Fruit fly (Drosophila melanogaster) whole organism, prepupa: ENCODE results near the gene CG43732.

Source experiments
- Blimp-1 ChIP-seq: fragments of 200-800 bp; sonication (Bioruptor generic); optimal IDR thresholded peaks from 3 replicates; lab custom pipeline; 2017; ENCODE audit warnings: missing biosample characterization, missing genetic modification characterization, mild to moderate bottlenecking, moderate library complexity, missing genetic modification reagents
- CG10631 ChIP-seq: fragments of 200-800 bp; sonication (Bioruptor generic); optimal IDR thresholded peaks from 2 replicates; lab custom pipeline; 2016; ENCODE audit warnings: missing biosample characterization, missing genetic modification characterization
- CG10669 ChIP-seq: fragments of 200-800 bp; sonication (Bioruptor generic); optimal IDR thresholded peaks from 3 replicates; lab custom pipeline; 2018; ENCODE audit warnings: missing biosample characterization, mild to moderate bottlenecking, missing genetic modification characterization, moderate library complexity
- CG11294 ChIP-seq: fragments of 200-800 bp; sonication (Bioruptor generic); IDR thresholded peaks from 2 replicates; pipeline ENCODE4 v1.3.6; 2022; ENCODE audit warnings: missing biosample characterization, missing genetic modification characterization
- CG11762 ChIP-seq: fragments of 200-800 bp; sonication (Bioruptor generic); optimal IDR thresholded peaks from 3 replicates; lab custom pipeline; 2016; ENCODE audit warnings: missing biosample characterization, missing genetic modification characterization; ENCODE audit not compliant: insufficient read depth
- CG11902 ChIP-seq: fragments of 200-800 bp; sonication (Bioruptor generic); optimal IDR thresholded peaks from 3 replicates; lab custom pipeline; 2016; ENCODE audit warnings: missing biosample characterization, missing genetic modification characterization
- CG15336 ChIP-seq: fragments of 200-800 bp; sonication (Bioruptor generic); IDR thresholded peaks from 2 replicates; pipeline ENCODE4 v1.3.6; 2022; ENCODE audit warnings: missing biosample characterization, missing genetic modification characterization
- CG16779 ChIP-seq: fragments of 200-800 bp; sonication (Bioruptor generic); optimal IDR thresholded peaks from 3 replicates; lab custom pipeline; 2017; ENCODE audit warnings: missing biosample characterization, mild to moderate bottlenecking, missing genetic modification characterization
- CG31627 ChIP-seq: fragments of 200-800 bp; sonication (Bioruptor generic); optimal IDR thresholded peaks from 3 replicates; lab custom pipeline; 2016; ENCODE audit warnings: missing biosample characterization, missing genetic modification characterization
- CG32006 ChIP-seq: fragments of 200-800 bp; sonication (Bioruptor generic); optimal IDR thresholded peaks from 3 replicates; lab custom pipeline; 2017; ENCODE audit warnings: missing biosample characterization, mild to moderate bottlenecking, missing genetic modification characterization
- CG34406 ChIP-seq: fragments of 200-800 bp; sonication (Bioruptor generic); optimal IDR thresholded peaks from 3 replicates; lab custom pipeline; 2016; ENCODE audit warnings: missing biosample characterization, missing genetic modification characterization
- CG3919 ChIP-seq: fragments of 200-800 bp; sonication (Bioruptor generic); optimal IDR thresholded peaks from 3 replicates; lab custom pipeline; 2016; ENCODE audit warnings: missing biosample characterization, missing genetic modification characterization
- CG4318 ChIP-seq: fragments of 200-800 bp; sonication (Bioruptor generic); optimal IDR thresholded peaks from 3 replicates; lab custom pipeline; 2017; ENCODE audit warnings: missing biosample characterization, mild to moderate bottlenecking, missing genetic modification characterization
- CG6163 ChIP-seq: fragments of 200-800 bp; sonication (Bioruptor generic); IDR thresholded peaks from 3 replicates; pipeline ENCODE4 v1.3.6; 2022; ENCODE audit warnings: missing biosample characterization, missing genetic modification characterization
- CG6276 ChIP-seq: fragments of 200-800 bp; sonication (Bioruptor generic); optimal IDR thresholded peaks from 2 replicates; lab custom pipeline; 2017; ENCODE audit warnings: missing biosample characterization, mild to moderate bottlenecking, missing genetic modification characterization
- CG6854 ChIP-seq: fragments of 200-800 bp; sonication (Bioruptor generic); optimal IDR thresholded peaks from 2 replicates; lab custom pipeline; 2017; ENCODE audit warnings: missing biosample characterization, mild to moderate bottlenecking, missing genetic modification characterization
- CG8319 ChIP-seq: fragments of 200-800 bp; sonication (Bioruptor generic); optimal IDR thresholded peaks from 3 replicates; lab custom pipeline; 2016; ENCODE audit warnings: missing biosample characterization, missing genetic modification characterization
- CG8632 ChIP-seq: fragments of 200-800 bp; sonication (Bioruptor generic); optimal IDR thresholded peaks from 3 replicates; lab custom pipeline; 2016; ENCODE audit warnings: missing biosample characterization, missing genetic modification characterization
- Eip78C ChIP-seq: fragments of 200-800 bp; sonication (Bioruptor generic); peaks from one replicate; lab custom pipeline; 2016; ENCODE audit warnings: missing biosample characterization, missing genetic modification characterization
- Ets21C ChIP-seq: fragments of 200-800 bp; sonication (Bioruptor generic); optimal IDR thresholded peaks from 3 replicates; lab custom pipeline; 2016; ENCODE audit warnings: missing biosample characterization, missing genetic modification characterization
- Ets96B ChIP-seq: fragments of 200-800 bp; optimal IDR thresholded peaks from 2 replicates; lab custom pipeline; 2019; ENCODE audit warnings: missing biosample characterization, mild to moderate bottlenecking, missing genetic modification characterization, moderate library complexity
- Gug ChIP-seq: fragments of 200-800 bp; sonication (Bioruptor generic); IDR thresholded peaks from 2 replicates; pipeline ENCODE4 v1.3.6; 2022; ENCODE audit warnings: missing biosample characterization, missing genetic modification characterization
- Hr38 ChIP-seq: sonication (Bioruptor generic); optimal IDR thresholded peaks from 2 replicates; lab custom pipeline; 2016; ENCODE audit warnings: missing biosample characterization, missing genetic modification characterization
- Hr39 ChIP-seq: fragments of 200-800 bp; sonication (Bioruptor generic); optimal IDR thresholded peaks from 2 replicates; lab custom pipeline; 2016; ENCODE audit warnings: missing biosample characterization, missing genetic modification characterization
- Hr4 ChIP-seq: fragments of 200-800 bp; sonication (Bioruptor generic); optimal IDR thresholded peaks from 3 replicates; lab custom pipeline; 2016; ENCODE audit warnings: missing biosample characterization, missing genetic modification characterization
- Lpt ChIP-seq: fragments of 200-800 bp; sonication (Bioruptor generic); optimal IDR thresholded peaks from 3 replicates; lab custom pipeline; 2016; ENCODE audit warnings: missing biosample characterization, missing genetic modification characterization
- Met ChIP-seq: fragments of 200-800 bp; sonication (Bioruptor generic); optimal IDR thresholded peaks from 3 replicates; lab custom pipeline; 2016; ENCODE audit warnings: missing biosample characterization, missing genetic modification characterization
- OdsH ChIP-seq: fragments of 200-800 bp; sonication (Bioruptor generic); optimal IDR thresholded peaks from 3 replicates; lab custom pipeline; 2016; ENCODE audit warnings: missing biosample characterization, missing genetic modification characterization
- Smox ChIP-seq: fragments of 200-800 bp; sonication (Bioruptor generic); optimal IDR thresholded peaks from 3 replicates; lab custom pipeline; 2016; ENCODE audit warnings: missing biosample characterization, missing genetic modification characterization
- Sox15 ChIP-seq: fragments of 200-800 bp; sonication (Bioruptor generic); optimal IDR thresholded peaks from 3 replicates; lab custom pipeline; 2016; ENCODE audit warnings: missing biosample characterization, missing genetic modification characterization
- achi ChIP-seq: fragments of 200-800 bp; sonication (Bioruptor generic); optimal IDR thresholded peaks from 3 replicates; lab custom pipeline; 2016; ENCODE audit warnings: missing biosample characterization, missing genetic modification characterization
- acj6 ChIP-seq: fragments of 200-800 bp; sonication (Bioruptor generic); optimal IDR thresholded peaks from 3 replicates; lab custom pipeline; 2016; ENCODE audit warnings: missing biosample characterization, missing genetic modification characterization
- dac ChIP-seq: fragments of 200-800 bp; sonication (Bioruptor generic); optimal IDR thresholded peaks from 2 replicates; lab custom pipeline; 2017; ENCODE audit warnings: missing biosample characterization, mild to moderate bottlenecking, missing genetic modification characterization
- eg ChIP-seq: fragments of 200-800 bp; sonication (Bioruptor generic); IDR thresholded peaks from 3 replicates; pipeline ENCODE4 v1.3.6; 2022; ENCODE audit warnings: missing biosample characterization, missing genetic modification characterization
- fd85E ChIP-seq: fragments of 200-800 bp; sonication (Bioruptor generic); optimal IDR thresholded peaks from 3 replicates; lab custom pipeline; 2016; ENCODE audit warnings: missing biosample characterization, missing genetic modification characterization
- fkh ChIP-seq: fragments of 200-800 bp; sonication (Bioruptor generic); optimal IDR thresholded peaks from 3 replicates; lab custom pipeline; 2017; ENCODE audit warnings: missing biosample characterization, mild to moderate bottlenecking, missing genetic modification characterization, moderate library complexity
- net ChIP-seq: fragments of 200-800 bp; sonication (Bioruptor generic); optimal IDR thresholded peaks from 3 replicates; lab custom pipeline; 2016; ENCODE audit warnings: missing biosample characterization, missing genetic modification characterization
- pdm3 ChIP-seq: fragments of 200-800 bp; sonication (Bioruptor generic); optimal IDR thresholded peaks from 3 replicates; lab custom pipeline; 2016; ENCODE audit warnings: missing biosample characterization, missing genetic modification characterization
- salr ChIP-seq, 2 experiments: fragments of 200-800 bp; sonication (Bioruptor generic); optimal IDR thresholded peaks; 3 replicates each; lab custom pipeline; 2016 to 2018; ENCODE audit warnings: missing biosample characterization in 2 of 2, missing genetic modification characterization in 2 of 2, mild to moderate bottlenecking in 1 of 2
- spab ChIP-seq: fragments of 200-800 bp; sonication (Bioruptor generic); optimal IDR thresholded peaks from 2 replicates; lab custom pipeline; 2017; ENCODE audit warnings: missing biosample characterization, mild to moderate bottlenecking, missing genetic modification characterization, missing genetic modification reagents
- ss ChIP-seq, 2 experiments: fragments of 200-800 bp; sonication (Bioruptor generic); optimal IDR thresholded peaks; 2 replicates in 1 of 2; 3 replicates in 1 of 2; lab custom pipeline; 2017 to 2018; ENCODE audit warnings: mild to moderate bottlenecking in 2 of 2, missing biosample characterization in 2 of 2, missing genetic modification characterization in 2 of 2, moderate library complexity in 1 of 2
- svp ChIP-seq: fragments of 200-800 bp; sonication (Bioruptor generic); peaks from one replicate; lab custom pipeline; 2016; ENCODE audit warnings: missing biosample characterization, missing genetic modification characterization
- topi ChIP-seq: fragments of 200-800 bp; sonication (Bioruptor generic); optimal IDR thresholded peaks from 3 replicates; lab custom pipeline; 2016; ENCODE audit warnings: missing biosample characterization, missing genetic modification characterization
- vri ChIP-seq: fragments of 200-800 bp; sonication (Bioruptor generic); optimal IDR thresholded peaks from 3 replicates; lab custom pipeline; 2016; ENCODE audit warnings: missing biosample characterization, mild to moderate bottlenecking, missing genetic modification characterization

The CG43732 gene

DNA sequence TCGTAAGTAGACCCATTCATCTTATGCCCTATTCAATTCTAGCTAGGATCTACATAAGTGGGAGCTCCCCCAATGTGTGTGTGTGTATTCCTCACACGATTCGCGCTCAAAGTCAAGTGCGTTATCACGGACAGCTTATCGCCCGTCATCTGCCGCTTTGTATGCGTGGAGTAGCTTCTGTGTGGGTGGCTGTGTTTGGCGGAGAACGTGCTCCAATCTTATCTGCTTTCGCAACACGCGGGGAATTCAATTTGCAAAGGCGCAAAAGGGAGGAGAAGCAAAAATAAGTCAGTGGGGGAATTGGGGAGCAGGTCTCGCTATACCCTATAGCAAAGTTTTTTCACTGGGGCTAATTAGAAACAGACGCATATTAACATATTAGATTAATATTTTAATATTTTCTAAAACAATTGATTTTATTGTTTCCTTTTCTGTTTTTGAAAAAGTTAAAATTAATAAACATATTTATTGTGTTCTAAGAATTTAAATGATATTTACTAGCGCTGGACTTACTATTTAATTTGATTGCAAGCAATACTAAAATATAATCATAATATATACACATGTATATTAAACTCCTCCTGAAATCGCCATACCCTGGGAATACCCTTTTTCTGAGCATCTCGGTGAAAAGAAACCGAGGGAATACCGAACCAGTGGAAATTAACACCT is 35.3 kb downstream of the CG43732 start (continued):
- peak; percentile 81 for TF ChIP-seq Sox15 (GFP tag; lab: Kevin White, UChicago)
- TF ChIP-seq CG32006 (GFP tag; lab: Kevin White, UChicago) = peak; percentile 86
- TF ChIP-seq Blimp-1 (GFP tag; lab: Kevin White, UChicago) = peak; percentile 77
- TF ChIP-seq ss (GFP tag; optimal IDR thresholded peaks at IDR 0.05; lab: Kevin White, UChicago) = peak in 1 of 2 experiments; percentile 47
- TF ChIP-seq pdm3 (GFP tag; lab: Kevin White, UChicago) = peak; percentile 82
- TF ChIP-seq CG15336 (GFP tag; lab: Robert Waterston, UW) = peak; percentile 78; the same call in 1 of the 2 replicates
- peak; percentile 80 for TF ChIP-seq topi (GFP tag; lab: Kevin White, UChicago)
- TF ChIP-seq Lpt (GFP tag; lab: Kevin White, UChicago) = peak; percentile 69
- no peak for TF ChIP-seq Gug (GFP tag; lab: Robert Waterston, UW)
- peak; percentile 85 for TF ChIP-seq OdsH (GFP tag; lab: Kevin White, UChicago)
- peak; percentile 86 for TF ChIP-seq CG10631 (GFP tag; lab: Kevin White, UChicago)
- peak; percentile 90 for TF ChIP-seq CG34406 (GFP tag; lab: Kevin White, UChicago)
- TF ChIP-seq fkh (GFP tag; lab: Kevin White, UChicago) = peak; percentile 18
- peak; percentile 58; the same call in 1 of the 3 replicates for TF ChIP-seq CG6163 (GFP tag; lab: Robert Waterston, UW)
- peak; percentile 89 for TF ChIP-seq acj6 (GFP tag; lab: Kevin White, UChicago)
- TF ChIP-seq Ets96B (tag; lab: Kevin White, UChicago) = peak; percentile 88
- no peak for TF ChIP-seq Hr38 (GFP tag; lab: Kevin White, UChicago)
- TF ChIP-seq CG31627 = peak; percentile 84
- peak; percentile 71 for TF ChIP-seq CG11762 (GFP tag; lab: Kevin White, UChicago)
- 0 out of 3 replicates have a peak, but pooled peaks have one; percentile 37 for TF ChIP-seq eg
- peak; percentile 79 for TF ChIP-seq CG11902 (GFP tag; lab: Kevin White, UChicago)
- TF ChIP-seq CG4318 (GFP tag; lab: Kevin White, UChicago) = peak; percentile 73
- TF ChIP-seq CG8319 (GFP tag; lab: Kevin White, UChicago) = peak; percentile 79
- TF ChIP-seq CG8632 (GFP tag; lab: Kevin White, UChicago) = peak; percentile 88
- TF ChIP-seq salr (GFP tag; optimal IDR thresholded peaks at IDR 0.05; lab: Kevin White, UChicago) = peak in 1 of 2 experiments; percentile 88
- no peak for TF ChIP-seq dac (GFP tag; lab: Kevin White, UChicago)
- peak; percentile 71 for TF ChIP-seq Hr4 (GFP tag; lab: Kevin White, UChicago)
- TF ChIP-seq Met (GFP tag; lab: Kevin White, UChicago) = peak; percentile 88
- TF ChIP-seq Smox (GFP tag; lab: Kevin White, UChicago) = peak; percentile 89
- peak; percentile 73 for TF ChIP-seq CG10669 (GFP tag; lab: Kevin White, UChicago)
- TF ChIP-seq Hr39 (GFP tag; lab: Kevin White, UChicago) = peak; percentile 79
- peak; percentile 93 for TF ChIP-seq Eip78C
- peak; percentile 87 for TF ChIP-seq svp (GFP tag; lab: Kevin White, UChicago)

DNA sequence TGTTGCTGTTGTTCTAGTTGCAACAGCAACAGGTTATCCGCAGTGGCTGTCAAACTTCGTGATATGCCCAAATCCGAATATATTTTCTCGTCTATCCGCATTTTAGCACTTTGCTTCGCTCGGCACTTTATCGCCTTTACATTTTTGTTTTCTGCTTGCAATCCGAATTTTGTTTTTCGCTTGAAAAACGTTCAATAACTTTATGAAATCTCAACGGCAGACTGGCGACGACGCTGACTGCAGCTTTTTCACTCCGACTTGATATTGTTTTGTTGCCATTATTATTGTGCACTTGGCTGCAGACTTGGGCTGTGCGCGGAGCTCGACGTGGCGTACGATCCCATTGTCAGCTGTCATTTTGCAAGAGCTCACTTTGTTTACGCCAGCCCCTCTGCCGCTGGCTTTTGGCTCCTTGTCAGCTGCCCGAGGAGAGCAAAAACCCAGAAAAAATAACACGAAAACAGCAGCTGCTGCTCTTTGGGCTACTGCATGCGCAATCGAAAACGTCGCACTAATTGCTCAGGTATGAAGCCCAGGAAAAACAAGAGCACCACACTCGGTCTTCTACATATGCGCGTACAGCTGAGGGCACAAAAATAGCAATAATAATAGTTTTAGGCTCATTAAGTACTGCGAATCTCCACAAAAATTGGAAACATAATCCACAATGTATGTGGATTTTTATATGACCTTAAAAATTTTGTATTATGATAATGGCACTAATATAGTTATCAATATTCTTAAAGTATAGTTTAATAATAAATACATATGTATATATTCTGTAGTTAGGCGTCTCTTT is 36.3 kb downstream of the CG43732 start:
- peak; percentile 33; the same call in 1 of the 2 replicates for TF ChIP-seq CG11294 (GFP tag; lab: Robert Waterston, UW)
- no peak for TF ChIP-seq vri
- TF ChIP-seq CG11902 (GFP tag; lab: Kevin White, UChicago) = no peak
- no peak for TF ChIP-seq Hr38 (GFP tag; lab: Kevin White, UChicago)
- TF ChIP-seq spab (GFP tag; lab: Kevin White, UChicago) = no peak
- no peak for TF ChIP-seq CG6854
- TF ChIP-seq CG16779 (tag; lab: Kevin White, UChicago) = no peak
- no peak for TF ChIP-seq dac (GFP tag; lab: Kevin White, UChicago)
- TF ChIP-seq eg = no peak; the same call in 2 of the 3 replicates
- no peak for TF ChIP-seq Ets21C (GFP tag; lab: Kevin White, UChicago)
- no peak for TF ChIP-seq Lpt (GFP tag; lab: Kevin White, UChicago)
- peak; percentile 5 for TF ChIP-seq CG4318 (GFP tag; lab: Kevin White, UChicago)
- no peak; the same call in 2 of the 3 replicates for TF ChIP-seq CG6163 (GFP tag; lab: Robert Waterston, UW)
- no peak for TF ChIP-seq CG8319 (GFP tag; lab: Kevin White, UChicago)
- peak; percentile 16 for TF ChIP-seq Met (GFP tag; lab: Kevin White, UChicago)
- TF ChIP-seq OdsH (GFP tag; lab: Kevin White, UChicago) = peak; percentile 51
- TF ChIP-seq CG3919 = no peak
- peak; percentile 42 for TF ChIP-seq CG6276 (GFP tag; lab: Kevin White, UChicago)
- TF ChIP-seq CG31627 = peak; percentile 0
- TF ChIP-seq Eip78C = peak; percentile 68
- peak; percentile 13 for TF ChIP-seq net (GFP tag; lab: Kevin White, UChicago)
- TF ChIP-seq CG34406 (GFP tag; lab: Kevin White, UChicago) = peak; percentile 34
- peak; percentile 30 for TF ChIP-seq pdm3 (GFP tag; lab: Kevin White, UChicago)
- TF ChIP-seq Hr39 (GFP tag; lab: Kevin White, UChicago) = peak; percentile 33
- peak in 1 of 2 experiments; percentile 17 for TF ChIP-seq salr (GFP tag; optimal IDR thresholded peaks at IDR 0.05; lab: Kevin White, UChicago)
- TF ChIP-seq achi (GFP tag; lab: Kevin White, UChicago) = peak; percentile 39
- peak; percentile 52 for TF ChIP-seq CG15336 (GFP tag; lab: Robert Waterston, UW)
- no peak for TF ChIP-seq fd85E (GFP tag; lab: Kevin White, UChicago)
